Fruit fly (Drosophila melanogaster) whole organism, embryonic: Measurements from ENCODE around the gene CG6409.

Experiments used
- Abd-B ChIP-seq: fragments of 200-800 bp; sonication (Bioruptor generic); optimal IDR thresholded peaks from 2 replicates; lab custom pipeline; 2018; ENCODE audit warnings: missing biosample characterization, mild to moderate bottlenecking, missing genetic modification characterization, moderate library complexity
- CG1024 ChIP-seq: fragments of 200-800 bp; sonication (Bioruptor generic); IDR thresholded peaks from 2 replicates; pipeline ENCODE4 v1.3.6; 2022; ENCODE audit warnings: missing biosample characterization, missing genetic modification characterization
- CG10321 ChIP-seq: fragments of 200-800 bp; sonication (Bioruptor generic); IDR thresholded peaks from 2 replicates; pipeline ENCODE4 v1.3.6; 2022; ENCODE audit warnings: missing biosample characterization, missing genetic modification characterization
- CG11456 ChIP-seq: fragments of 200-800 bp; sonication (Bioruptor generic); IDR thresholded peaks from 3 replicates; pipeline ENCODE4 v1.3.6; 2022; ENCODE audit warnings: missing biosample characterization, missing genetic modification characterization
- CG11560 ChIP-seq: fragments of 200-800 bp; sonication (Bioruptor generic); IDR thresholded peaks from 3 replicates; pipeline ENCODE4 v1.3.6; 2022; ENCODE audit warnings: missing biosample characterization, missing genetic modification characterization
- CG15269 ChIP-seq: fragments of 200-800 bp; sonication (Bioruptor generic); optimal IDR thresholded peaks from 2 replicates; lab custom pipeline; 2018; ENCODE audit warnings: missing biosample characterization, mild to moderate bottlenecking, missing genetic modification characterization, moderate library complexity
- CG15696 ChIP-seq: fragments of 200-800 bp; sonication (Bioruptor generic); optimal IDR thresholded peaks from 2 replicates; lab custom pipeline; 2019; ENCODE audit warnings: missing biosample characterization, mild to moderate bottlenecking, missing genetic modification characterization, moderate library complexity
- CG17802 ChIP-seq: fragments of 200-800 bp; sonication (Bioruptor generic); optimal IDR thresholded peaks from 2 replicates; lab custom pipeline; 2018; ENCODE audit warnings: missing biosample characterization, mild to moderate bottlenecking, missing genetic modification characterization, moderate library complexity
- CG17912 ChIP-seq: fragments of 200-800 bp; sonication (Bioruptor generic); optimal IDR thresholded peaks from 2 replicates; lab custom pipeline; 2018; ENCODE audit warnings: missing biosample characterization, mild to moderate bottlenecking, missing genetic modification characterization
- CG18599 ChIP-seq: fragments of 200-800 bp; sonication (Bioruptor generic); optimal IDR thresholded peaks from 3 replicates; lab custom pipeline; 2017; ENCODE audit warnings: missing biosample characterization, missing genetic modification characterization, mild to moderate bottlenecking, moderate library complexity, missing genetic modification reagents
- CG3163 ChIP-seq: fragments of 200-800 bp; sonication (Bioruptor generic); optimal IDR thresholded peaks from 3 replicates; lab custom pipeline; 2016; ENCODE audit warnings: missing biosample characterization, missing genetic modification characterization
- CG33213 ChIP-seq: fragments of 200-800 bp; sonication (Bioruptor generic); optimal IDR thresholded peaks from 3 replicates; lab custom pipeline; 2016; ENCODE audit warnings: missing biosample characterization, missing genetic modification characterization
- CG3726 ChIP-seq: fragments of 200-800 bp; sonication (Bioruptor generic); IDR thresholded peaks from 3 replicates; pipeline ENCODE4, ENCODE4 v1.3.6; 2022; ENCODE audit warnings: missing biosample characterization, missing genetic modification characterization
- CG4424 ChIP-seq: fragments of 200-800 bp; sonication (Bioruptor generic); optimal IDR thresholded peaks from 3 replicates; lab custom pipeline; 2016; ENCODE audit warnings: missing biosample characterization, missing genetic modification characterization
- CG5180 ChIP-seq: fragments of 200-800 bp; sonication (Bioruptor generic); optimal IDR thresholded peaks from 3 replicates; lab custom pipeline; 2017; ENCODE audit warnings: missing biosample characterization, missing genetic modification characterization, mild to moderate bottlenecking, moderate library complexity, missing genetic modification reagents
- CG6689 ChIP-seq: fragments of 200-800 bp; sonication (Bioruptor generic); IDR thresholded peaks from 2 replicates; pipeline ENCODE4 v1.3.6; 2022; ENCODE audit warnings: missing biosample characterization, missing genetic modification characterization
- CHES-1-like ChIP-seq: fragments of 200-800 bp; sonication (Bioruptor generic); optimal IDR thresholded peaks from 2 replicates; lab custom pipeline; 2016; ENCODE audit warnings: missing biosample characterization, missing genetic modification characterization
- CTCF ChIP-seq: fragments of 200-800 bp; sonication (Bioruptor generic); optimal IDR thresholded peaks from 2 replicates; lab custom pipeline; 2017; ENCODE audit warnings: missing biosample characterization, mild to moderate bottlenecking, missing genetic modification characterization, moderate library complexity
- Chrac-16 ChIP-seq: fragments of 200-800 bp; sonication (Bioruptor generic); optimal IDR thresholded peaks from 3 replicates; lab custom pipeline; 2016; ENCODE audit warnings: missing biosample characterization, missing genetic modification characterization
- D19A ChIP-seq: fragments of 200-800 bp; optimal IDR thresholded peaks from 3 replicates; lab custom pipeline; 2019; ENCODE audit warnings: missing biosample characterization, mild to moderate bottlenecking, missing genetic modification characterization, moderate library complexity
- Drgx ChIP-seq: fragments of 200-800 bp; sonication (Bioruptor generic); IDR thresholded peaks from 2 replicates; pipeline ENCODE4 v1.3.6; 2022; ENCODE audit warnings: missing biosample characterization, missing genetic modification characterization
- ERR ChIP-seq: fragments of 200-800 bp; sonication (Bioruptor generic); optimal IDR thresholded peaks from 2 replicates; lab custom pipeline; 2016; ENCODE audit warnings: missing biosample characterization, missing genetic modification characterization
- Ets65A ChIP-seq: fragments of 200-800 bp; sonication (Bioruptor generic); peaks from one replicate; lab custom pipeline; 2016; ENCODE audit warnings: missing biosample characterization, missing genetic modification characterization
- HLH3B ChIP-seq: fragments of 200-800 bp; sonication (Bioruptor generic); IDR thresholded peaks from 2 replicates; pipeline ENCODE4 v1.3.6; 2022; ENCODE audit warnings: missing biosample characterization, missing genetic modification characterization
- HmgZ ChIP-seq: fragments of 200-800 bp; sonication (Bioruptor generic); optimal IDR thresholded peaks from 2 replicates; lab custom pipeline; 2018; ENCODE audit warnings: missing biosample characterization, mild to moderate bottlenecking, missing genetic modification characterization
- Hr78 ChIP-seq, 2 experiments: fragments of 200-800 bp in 1 of 2; fragments of >200 bp in 1 of 2; sonication (Bioruptor generic) in 1 of 2; optimal IDR thresholded peaks; 2 replicates each; lab custom pipeline; 2017 to 2019; ENCODE audit warnings: missing biosample characterization in 2 of 2, missing genetic modification characterization in 2 of 2, mild to moderate bottlenecking in 1 of 2, moderate library complexity in 1 of 2
- Max ChIP-seq: fragments of 200-800 bp; sonication (Bioruptor generic); optimal IDR thresholded peaks from 2 replicates; lab custom pipeline; 2016; ENCODE audit warnings: missing biosample characterization, mild to moderate bottlenecking, missing genetic modification characterization
- Med ChIP-seq: fragments of 200-800 bp; sonication (Bioruptor generic); peaks from one replicate; lab custom pipeline; 2016; ENCODE audit warnings: missing biosample characterization, missing genetic modification characterization, mild to moderate bottlenecking, inconsistent platforms, moderate library complexity
- Meics ChIP-seq: fragments of 200-800 bp; sonication (Bioruptor generic); optimal IDR thresholded peaks from 2 replicates; lab custom pipeline; 2017; ENCODE audit warnings: missing biosample characterization, mild to moderate bottlenecking, missing genetic modification characterization
- Mrtf ChIP-seq: fragments of 200-800 bp; sonication (Bioruptor generic); IDR thresholded peaks from 3 replicates; pipeline ENCODE4 v1.3.6; 2022; ENCODE audit warnings: missing biosample characterization, missing genetic modification characterization
- NC2α ChIP-seq: fragments of 200-800 bp; sonication (Bioruptor generic); optimal IDR thresholded peaks from 2 replicates; lab custom pipeline; 2016; ENCODE audit warnings: missing biosample characterization, missing genetic modification characterization
- NFAT ChIP-seq: fragments of 200-800 bp; sonication (Bioruptor generic); IDR thresholded peaks from 2 replicates; pipeline ENCODE4 v1.3.6; 2022; ENCODE audit warnings: missing biosample characterization, missing genetic modification characterization
- Pdp1 ChIP-seq, 2 experiments: fragments of 200-800 bp; sonication (Bioruptor generic); optimal IDR thresholded peaks; 3 replicates each; lab custom pipeline; 2016; ENCODE audit warnings: missing biosample characterization in 2 of 2, missing genetic modification characterization in 2 of 2, mild to moderate bottlenecking in 1 of 2, moderate library complexity in 1 of 2
- TFAM ChIP-seq: fragments of 200-800 bp; sonication (Bioruptor generic); optimal IDR thresholded peaks from 2 replicates; lab custom pipeline; 2017; ENCODE audit warnings: missing biosample characterization, missing genetic modification characterization, inconsistent platforms
- ato ChIP-seq: fragments of 200-800 bp; sonication (Bioruptor generic); IDR thresholded peaks from 2 replicates; pipeline ENCODE4 v1.3.6; 2022; ENCODE audit warnings: missing biosample characterization, missing genetic modification characterization; ENCODE audit not compliant: partially characterized antibody
- cas ChIP-seq: fragments of 200-800 bp; sonication (Bioruptor generic); IDR thresholded peaks from 2 replicates; pipeline ENCODE4 v1.3.6; 2022; ENCODE audit warnings: missing biosample characterization, missing genetic modification characterization
- dm ChIP-seq: fragments of 200-800 bp; sonication (Bioruptor generic); optimal IDR thresholded peaks from 3 replicates; lab custom pipeline; 2016; ENCODE audit warnings: missing biosample characterization, missing genetic modification characterization
- gem ChIP-seq: fragments of 200-800 bp; sonication (Bioruptor generic); optimal IDR thresholded peaks from 2 replicates; lab custom pipeline; 2019; ENCODE audit warnings: missing biosample characterization, mild to moderate bottlenecking, missing genetic modification characterization, moderate library complexity
- klu ChIP-seq: fragments of 200-800 bp; sonication (Bioruptor generic); IDR thresholded peaks from 2 replicates; pipeline ENCODE4 v1.3.6; 2022; ENCODE audit warnings: missing biosample characterization, missing genetic modification characterization
- maf-S ChIP-seq: fragments of 200-800 bp; sonication (Bioruptor generic); optimal IDR thresholded peaks from 2 replicates; lab custom pipeline; 2016; ENCODE audit warnings: missing biosample characterization, missing genetic modification characterization
- nom ChIP-seq: fragments of 200-800 bp; sonication (Bioruptor generic); optimal IDR thresholded peaks from 2 replicates; lab custom pipeline; 2017; ENCODE audit warnings: missing biosample characterization, missing genetic modification characterization, mild to moderate bottlenecking, moderate library complexity, missing genetic modification reagents
- pzg ChIP-seq: fragments of 200-800 bp; sonication (Bioruptor generic); optimal IDR thresholded peaks from 3 replicates; lab custom pipeline; 2018; ENCODE audit warnings: missing biosample characterization, mild to moderate bottlenecking, missing genetic modification characterization, moderate library complexity
- salm ChIP-seq: fragments of 200-800 bp; sonication (Bioruptor generic); optimal IDR thresholded peaks from 2 replicates; lab custom pipeline; 2018; ENCODE audit warnings: missing biosample characterization, mild to moderate bottlenecking, missing genetic modification characterization
- sens ChIP-seq: fragments of 200-800 bp; sonication (Bioruptor generic); peaks from one replicate; lab custom pipeline; 2016; ENCODE audit warnings: missing biosample characterization, missing genetic modification characterization
- slou ChIP-seq: fragments of 200-800 bp; sonication (Bioruptor generic); optimal IDR thresholded peaks from 3 replicates; lab custom pipeline; 2016; ENCODE audit warnings: missing biosample characterization, missing genetic modification characterization
- stwl ChIP-seq: fragments of 200-800 bp; sonication (Bioruptor generic); optimal IDR thresholded peaks from 3 replicates; lab custom pipeline; 2018; ENCODE audit warnings: missing biosample characterization, mild to moderate bottlenecking, missing genetic modification characterization, moderate library complexity
- trh ChIP-seq: fragments of 200-800 bp; sonication (Bioruptor generic); optimal IDR thresholded peaks from 2 replicates; lab custom pipeline; 2016; ENCODE audit warnings: missing biosample characterization, missing genetic modification characterization
- zen ChIP-seq: fragments of 200-800 bp; sonication (Bioruptor generic); optimal IDR thresholded peaks from 3 replicates; lab custom pipeline; 2018; ENCODE audit warnings: missing biosample characterization, mild to moderate bottlenecking, missing genetic modification characterization, moderate library complexity

CG6409 gene

DNA sequence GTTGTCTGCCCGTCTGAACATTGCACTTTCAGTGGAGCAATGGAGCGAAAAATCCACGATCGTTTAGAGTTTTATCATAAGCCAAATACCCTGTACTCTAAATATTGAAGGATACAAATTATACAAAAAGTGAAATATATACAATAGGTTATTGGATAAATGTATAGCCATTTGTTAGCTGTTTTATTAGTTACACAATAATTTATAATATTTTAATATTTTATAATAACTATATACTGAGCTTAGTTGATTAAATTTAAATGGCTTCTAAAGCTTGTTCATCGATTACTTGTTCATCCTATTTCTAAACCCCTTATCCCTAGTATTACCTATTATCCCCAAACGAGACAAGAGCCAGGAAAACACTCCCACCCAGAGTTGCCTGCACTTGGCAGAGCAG is 40.8 kb upstream of the CG6409 start (continued):
- TF ChIP-seq CG17802 (tag; lab: Kevin White, UChicago), result no peak
- no peak for TF ChIP-seq cas (GFP tag; lab: Robert Waterston, UW)
- no peak for TF ChIP-seq salm
- TF ChIP-seq Chrac-16, result no peak
- peak; percentile 33; the same call in 1 of the 2 replicates for TF ChIP-seq Drgx (GFP tag; lab: Robert Waterston, UW)
- TF ChIP-seq nom (GFP tag; lab: Kevin White, UChicago), result peak; percentile 9

- TF ChIP-seq CG17912 (no peak), CG6689 (GFP tag; lab: Robert Waterston, UW) (no peak), CG4424 (GFP tag; lab: Kevin White, UChicago) (no peak), Meics (GFP tag; lab: Kevin White, UChicago) (no peak), CG33213 (GFP tag; lab: Kevin White, UChicago) (no peak), CG11560 (0 out of 3 replicates have a peak, but pooled peaks have one; percentile 12), Abd-B (GFP tag; lab: Kevin White, UChicago) (no peak), sens (GFP tag; lab: Kevin White, UChicago) (peak; percentile 3), maf-S (no peak), CG11456 (GFP tag; lab: Robert Waterston, UW) (0 out of 3 replicates have a peak, but pooled peaks have one; percentile 41)
Measured at dm6 chr3L:10918454-10918853, 36.3 kb upstream of the CG6409 start.

dm6 chr3L:10917263-10917662 is 35.1 kb upstream of the CG6409 start:
- TF ChIP-seq trh (GFP tag; lab: Kevin White, UChicago) (no peak), CTCF (GFP tag; lab: Kevin White, UChicago) (peak; percentile 73)

DNA sequence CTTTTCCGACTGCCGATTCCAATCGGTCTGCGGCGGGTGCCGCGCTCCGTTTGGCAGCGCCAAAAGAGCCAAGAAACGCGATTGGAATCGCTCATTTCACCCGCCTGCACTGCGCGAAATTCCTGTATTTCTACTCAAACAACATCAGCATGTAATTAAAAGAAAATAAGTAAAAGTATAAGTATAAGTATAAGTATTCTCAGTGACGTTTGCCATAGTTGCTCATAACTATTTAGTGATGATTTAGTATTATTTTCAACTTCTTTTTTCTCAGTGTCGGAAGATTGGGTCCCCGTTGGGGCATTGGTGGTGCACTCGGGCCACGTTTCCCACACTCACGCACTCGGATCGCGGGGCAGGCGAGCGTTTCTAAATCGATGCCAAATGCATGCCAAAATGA is 31.0 kb upstream of the CG6409 start:
- TF ChIP-seq TFAM (GFP tag; lab: Kevin White, UChicago) (no peak), HmgZ (tag; lab: Kevin White, UChicago) (no peak), CG18599 (no peak), D19A (tag; lab: Kevin White, UChicago) (no peak), CG15696 (no peak), CG5180 (GFP tag; lab: Kevin White, UChicago) (no peak), CG3163 (no peak), CG3726 (GFP tag; lab: Robert Waterston, UW) (no peak), NC2α (GFP tag; lab: Kevin White, UChicago) (no peak), Mrtf (GFP tag; lab: Robert Waterston, UW) (no peak), CG15269 (tag; lab: Kevin White, UChicago) (no peak), ERR (no peak), Ets65A (GFP tag; lab: Kevin White, UChicago) (peak; percentile 32), Pdp1 (GFP tag; optimal IDR thresholded peaks at IDR 0.05; lab: Kevin White, UChicago) (no peak), zen (tag; lab: Kevin White, UChicago) (no peak), Abd-B (GFP tag; lab: Kevin White, UChicago) (no peak), CG1024 (no peak), Hr78 (GFP tag; optimal IDR thresholded peaks at IDR 0.05; lab: Kevin White, UChicago) (no peak), CHES-1-like (GFP tag; lab: Kevin White, UChicago) (no peak), Max (GFP tag; lab: Kevin White, UChicago) (no peak), klu (no peak), Med (GFP tag; lab: Kevin White, UChicago) (peak; percentile 3), ato (GFP tag; lab: Robert Waterston, UW) (no peak), HLH3B (no peak), gem (no peak), stwl (tag; lab: Kevin White, UChicago) (no peak), dm (GFP tag; lab: Kevin White, UChicago) (no peak), Drgx (GFP tag; lab: Robert Waterston, UW) (peak; percentile 88), slou (no peak), pzg (GFP tag; lab: Kevin White, UChicago) (no peak), NFAT (GFP tag; lab: Robert Waterston, UW) (no peak), CG10321 (GFP tag; lab: Robert Waterston, UW) (no peak)
